Worm (Caenorhabditis elegans): ENCODE data around the gene F26D2.16.
"Not testable (repeated sequence)": the region's sequence is repeated elsewhere in the genome, so short reads cannot be mapped to it uniquely, and the experiment has no call there.

Gene F26D2.16

ce11 chrV:16390655-16391054, 29.0 kb downstream of the F26D2.16 start, which contains the start of gene gst-44:
TSS of gene gst-44 (plus strand) at chrV:16390891.
- TF ChIP-seq tab-1 (GFP tag; IDR thresholded peaks at IDR 0.05), result no peak
- TF ChIP-seq flt-1 (GFP tag; IDR thresholded peaks at IDR 0.05), result no peak
- TF ChIP-seq ztf-23 (GFP tag; IDR thresholded peaks at IDR 0.05), result no peak
- TF ChIP-seq ztf-29 (GFP tag; IDR thresholded peaks at IDR 0.05), result no peak
- no peak for TF ChIP-seq ref-1 (GFP tag; conservative IDR thresholded peaks at IDR 0.05)
- TF ChIP-seq T22C8.4 (GFP tag; IDR thresholded peaks at IDR 0.05), result no peak
- no peak for TF ChIP-seq klf-2 (GFP tag; conservative IDR thresholded peaks at IDR 0.05)
- TF ChIP-seq med-1 (GFP tag; optimal IDR thresholded peaks at IDR 0.05; ENCODE audit: insufficient read depth), result no peak
- TF ChIP-seq cog-1 (tag; optimal IDR thresholded peaks at IDR 0.05), result no peak

DNA sequence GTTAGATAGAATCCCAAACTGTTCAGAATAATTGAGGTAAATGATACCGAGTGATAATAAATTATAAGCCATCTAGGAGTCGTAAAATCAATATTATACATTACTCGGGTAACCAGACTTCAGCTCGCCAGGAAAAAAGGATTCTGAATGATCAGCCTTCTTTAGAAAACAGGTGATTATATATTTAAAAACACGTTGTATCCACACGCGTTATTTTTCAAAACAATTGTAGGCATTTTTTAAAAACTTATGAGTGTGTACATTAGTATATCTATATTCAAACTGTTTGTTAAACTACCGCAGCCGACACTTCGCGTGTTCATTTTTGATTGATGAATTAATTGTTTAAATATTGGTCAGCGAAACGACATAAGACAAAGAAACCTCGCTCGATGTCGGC, 31.4 kb downstream of the F26D2.16 start, which contains the start of gene sri-65:
sri-65 (minus strand) TSS at position 101 of the 400 bp plus-strand sequence.
- no peak for TF ChIP-seq T22C8.4 (GFP tag; IDR thresholded peaks at IDR 0.05)
- TF ChIP-seq ref-1 (GFP tag; conservative IDR thresholded peaks at IDR 0.05), result no peak
- no peak for TF ChIP-seq tab-1 (GFP tag; IDR thresholded peaks at IDR 0.05)
- TF ChIP-seq ztf-29 (GFP tag; IDR thresholded peaks at IDR 0.05), result no peak
- no peak for TF ChIP-seq cog-1 (tag; optimal IDR thresholded peaks at IDR 0.05)
- no peak for TF ChIP-seq flt-1 (GFP tag; IDR thresholded peaks at IDR 0.05)
- TF ChIP-seq med-1 (GFP tag; optimal IDR thresholded peaks at IDR 0.05; ENCODE audit: insufficient read depth), result no peak
- no peak for TF ChIP-seq klf-2 (GFP tag; conservative IDR thresholded peaks at IDR 0.05)
- no peak for TF ChIP-seq ztf-23 (GFP tag; IDR thresholded peaks at IDR 0.05)

DNA sequence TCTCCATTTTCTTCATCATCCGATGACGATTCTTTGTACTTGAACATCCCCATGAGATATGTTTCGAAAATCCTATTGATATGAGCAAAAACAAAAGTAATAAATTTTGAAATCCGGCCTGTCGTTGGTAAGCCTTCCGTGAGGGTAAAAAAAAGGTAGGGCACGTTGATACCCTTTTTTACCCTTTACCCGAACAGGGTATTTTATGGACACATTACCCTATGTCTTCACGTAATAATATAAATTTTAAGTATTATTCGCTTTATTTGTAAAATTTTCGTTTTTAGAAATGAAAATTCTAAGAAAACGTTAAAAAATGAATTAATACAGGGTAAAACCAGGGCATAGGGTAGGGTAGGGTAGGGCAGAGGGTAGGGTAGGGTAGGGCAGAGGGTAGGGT, 35.9 kb downstream of the F26D2.16 start, which contains the start of gene F13A7.7:
F13A7.7 (minus strand) TSS at position 101 of the 400 bp plus-strand sequence.
- not testable (repeated sequence) for TF ChIP-seq T22C8.4 (GFP tag; IDR thresholded peaks at IDR 0.05); flt-1 (GFP tag; IDR thresholded peaks at IDR 0.05); med-1 (GFP tag; optimal IDR thresholded peaks at IDR 0.05; ENCODE audit: insufficient read depth)

ce11 chrV:16382949-16383348, 36.7 kb downstream of the F26D2.16 start:
- TF ChIP-seq flt-1 (GFP tag; IDR thresholded peaks at IDR 0.05) (no peak), klf-2 (GFP tag; conservative IDR thresholded peaks at IDR 0.05) (no peak), T22C8.4 (GFP tag; IDR thresholded peaks at IDR 0.05) (no peak), ztf-29 (GFP tag; IDR thresholded peaks at IDR 0.05) (no peak), tab-1 (GFP tag; IDR thresholded peaks at IDR 0.05) (no peak), med-1 (GFP tag; optimal IDR thresholded peaks at IDR 0.05; ENCODE audit: insufficient read depth) (no peak), ref-1 (GFP tag; conservative IDR thresholded peaks at IDR 0.05) (no peak), ztf-23 (GFP tag; IDR thresholded peaks at IDR 0.05) (no peak), cog-1 (tag; optimal IDR thresholded peaks at IDR 0.05) (no peak)

DNA sequence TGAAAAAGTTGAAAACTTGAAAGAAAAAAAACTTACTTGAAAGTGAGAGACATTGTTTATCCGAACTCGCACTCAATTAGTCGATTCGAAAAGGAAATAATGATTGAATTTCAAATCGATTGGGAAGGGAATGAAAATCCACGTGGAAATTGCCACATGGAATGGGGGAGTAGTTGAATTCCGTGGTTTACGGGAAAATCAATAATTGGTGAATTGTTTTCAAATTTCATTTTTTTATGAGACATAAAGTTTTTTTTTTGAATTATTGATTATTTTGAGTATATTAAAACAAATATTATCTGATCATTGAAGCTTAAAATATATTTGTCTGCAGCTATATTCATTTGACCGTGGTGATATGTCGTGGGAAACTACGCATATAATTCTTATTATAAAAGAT, 41.8 kb downstream of the F26D2.16 start, which contains the start of gene F13A7.1:
F13A7.1 (minus strand) TSS at position 101 of the 400 bp plus-strand sequence.
- TF ChIP-seq med-1 (GFP tag; optimal IDR thresholded peaks at IDR 0.05; ENCODE audit: insufficient read depth), result no peak
- no peak for TF ChIP-seq tab-1 (GFP tag; IDR thresholded peaks at IDR 0.05)
- TF ChIP-seq ref-1 (GFP tag; conservative IDR thresholded peaks at IDR 0.05), result no peak
- no peak for TF ChIP-seq klf-2 (GFP tag; conservative IDR thresholded peaks at IDR 0.05)
- TF ChIP-seq ztf-29 (GFP tag; IDR thresholded peaks at IDR 0.05), result no peak
- TF ChIP-seq ztf-23 (GFP tag; IDR thresholded peaks at IDR 0.05), result no peak
- no peak for TF ChIP-seq T22C8.4 (GFP tag; IDR thresholded peaks at IDR 0.05)
- TF ChIP-seq flt-1 (GFP tag; IDR thresholded peaks at IDR 0.05), result no peak
- no peak for TF ChIP-seq cog-1 (tag; optimal IDR thresholded peaks at IDR 0.05)

DNA sequence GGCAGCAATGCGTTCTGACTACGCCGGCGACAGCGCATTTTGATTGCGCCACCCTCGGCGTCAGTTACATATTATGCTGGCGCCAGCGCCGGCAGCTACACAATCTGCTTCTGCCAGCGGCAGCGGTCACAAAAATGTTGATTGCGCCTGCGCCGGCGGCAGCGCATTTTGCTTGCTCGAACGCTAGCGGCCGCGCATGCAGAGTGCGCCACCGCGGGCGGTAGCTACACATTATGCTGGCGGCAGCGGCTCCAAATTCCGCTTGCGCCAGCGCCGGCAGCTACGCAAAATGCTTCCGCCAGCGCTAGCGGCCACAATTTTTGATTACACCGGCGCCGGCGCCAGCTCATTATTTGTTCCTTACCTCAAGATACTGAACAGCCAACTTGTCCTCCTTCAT, 42.5 kb downstream of the F26D2.16 start:
- TF ChIP-seq flt-1 (GFP tag; IDR thresholded peaks at IDR 0.05), result 0 out of 2 replicates have a peak, but pooled peaks have one; percentile 28
- no peak for TF ChIP-seq cog-1 (tag; optimal IDR thresholded peaks at IDR 0.05)

- TF ChIP-seq tab-1 (GFP tag; IDR thresholded peaks at IDR 0.05), result no peak
- no peak for TF ChIP-seq cog-1 (tag; optimal IDR thresholded peaks at IDR 0.05)
- no peak for TF ChIP-seq T22C8.4 (GFP tag; IDR thresholded peaks at IDR 0.05)
- no peak for TF ChIP-seq ztf-23 (GFP tag; IDR thresholded peaks at IDR 0.05)
- TF ChIP-seq klf-2 (GFP tag; conservative IDR thresholded peaks at IDR 0.05), result no peak
- no peak for TF ChIP-seq med-1 (GFP tag; optimal IDR thresholded peaks at IDR 0.05; ENCODE audit: insufficient read depth)
- TF ChIP-seq ztf-29 (GFP tag; IDR thresholded peaks at IDR 0.05), result no peak
Observed at ce11 chrV:16376430-16376948, 43.2 kb downstream of the F26D2.16 start.

DNA sequence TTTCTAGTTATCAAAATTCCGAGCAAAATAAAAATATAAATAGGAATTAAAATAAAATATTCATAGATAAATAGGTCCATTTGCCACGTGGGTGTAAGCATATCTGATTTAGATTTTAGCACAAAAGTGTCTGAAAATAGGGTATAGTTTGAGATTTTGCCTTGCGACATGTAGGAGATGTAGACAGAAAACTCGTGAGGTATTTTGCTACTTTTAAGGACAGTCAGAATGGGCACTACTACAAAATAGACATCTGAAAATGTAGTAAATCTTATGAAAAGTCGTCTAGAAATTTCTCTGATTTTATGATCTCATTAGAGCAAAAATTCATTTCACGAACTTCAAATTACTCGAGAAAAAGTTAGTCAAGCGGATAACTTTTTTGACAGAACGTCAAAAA, 45.0 kb downstream of the F26D2.16 start, which contains the start of gene srv-34:
srv-34 (minus strand) TSS at position 101 of the 400 bp plus-strand sequence.
- TF ChIP-seq tab-1 (GFP tag; IDR thresholded peaks at IDR 0.05) (no peak), cog-1 (tag; optimal IDR thresholded peaks at IDR 0.05) (no peak), ref-1 (GFP tag; conservative IDR thresholded peaks at IDR 0.05) (no peak), ztf-29 (GFP tag; IDR thresholded peaks at IDR 0.05) (no peak), T22C8.4 (GFP tag; IDR thresholded peaks at IDR 0.05) (no peak), klf-2 (GFP tag; conservative IDR thresholded peaks at IDR 0.05) (no peak), flt-1 (GFP tag; IDR thresholded peaks at IDR 0.05) (no peak), med-1 (GFP tag; optimal IDR thresholded peaks at IDR 0.05; ENCODE audit: insufficient read depth) (no peak), ztf-23 (GFP tag; IDR thresholded peaks at IDR 0.05) (no peak)

DNA sequence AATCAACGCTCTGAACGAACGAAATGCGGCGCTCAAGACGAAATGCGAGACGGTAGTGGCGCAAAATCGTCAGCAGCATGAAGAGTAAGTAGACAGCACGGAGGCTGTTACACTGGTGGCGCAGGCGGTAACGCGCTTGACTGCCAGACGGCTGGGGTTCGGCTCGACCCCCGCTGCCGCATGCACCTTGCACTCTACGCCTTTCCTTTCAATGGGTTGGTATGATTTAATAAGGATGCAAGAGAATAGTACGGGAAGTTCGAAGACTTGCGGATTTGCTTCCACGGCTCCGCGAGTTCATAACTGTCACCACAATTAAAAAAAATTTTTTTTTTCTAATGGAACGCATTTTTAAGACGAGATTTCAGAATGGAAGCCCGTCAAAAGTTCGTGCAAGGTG, 49.6 kb downstream of the F26D2.16 start:
- peak; percentile 61 for TF ChIP-seq ref-1 (GFP tag; conservative IDR thresholded peaks at IDR 0.05)
- TF ChIP-seq med-1 (GFP tag; optimal IDR thresholded peaks at IDR 0.05; ENCODE audit: insufficient read depth), result peak; percentile 32
- peak; percentile 90 for TF ChIP-seq flt-1 (GFP tag; IDR thresholded peaks at IDR 0.05)
- peak; percentile 79 for TF ChIP-seq ztf-23 (GFP tag; IDR thresholded peaks at IDR 0.05)
- peak; percentile 34 for TF ChIP-seq cog-1 (tag; optimal IDR thresholded peaks at IDR 0.05)
- TF ChIP-seq klf-2 (GFP tag; conservative IDR thresholded peaks at IDR 0.05), result peak; percentile 68; the same call in 1 of the 2 replicates
- TF ChIP-seq ztf-29 (GFP tag; IDR thresholded peaks at IDR 0.05), result no peak
- TF ChIP-seq tab-1 (GFP tag; IDR thresholded peaks at IDR 0.05), result peak; percentile 83
- peak; percentile 58; the same call in 1 of the 2 replicates for TF ChIP-seq T22C8.4 (GFP tag; IDR thresholded peaks at IDR 0.05)

Measured in whole organism, midembryonic.